Fruit fly (Drosophila melanogaster): ENCODE measurements around the gene Cpr78Cc.
A peak's percentile ranks its signal among the peaks of the same experiment; 100 is the strongest.

The Cpr78Cc gene

dm6 chr3L:21347197-21347831 is 46.9 kb downstream of the Cpr78Cc start (continued):
- no peak for TF ChIP-seq gro (GFP tag; optimal IDR thresholded peaks at IDR 0.05)
- TF ChIP-seq CG12071 (GFP tag; optimal IDR thresholded peaks at IDR 0.05) = peak; percentile 24
- no peak for TF ChIP-seq CG4617 (GFP tag; optimal IDR thresholded peaks at IDR 0.05; ENCODE audit: borderline replicate concordance)
- TF ChIP-seq CG2889 (GFP tag; IDR thresholded peaks at IDR 0.05) = no peak
- TF ChIP-seq CG12659 (GFP tag; optimal IDR thresholded peaks at IDR 0.05) = peak; percentile 19
- peak; percentile 96 for TF ChIP-seq Ets65A (GFP tag)
- TF ChIP-seq NFAT (GFP tag; IDR thresholded peaks at IDR 0.05) = no peak
- peak; percentile 52 for TF ChIP-seq unpg (GFP tag; optimal IDR thresholded peaks at IDR 0.05)
- no peak for TF ChIP-seq NK7.1 (GFP tag; optimal IDR thresholded peaks at IDR 0.05)
- no peak for TF ChIP-seq CG11723 (GFP tag; optimal IDR thresholded peaks at IDR 0.05)
- TF ChIP-seq Chrac-16 (GFP tag; optimal IDR thresholded peaks at IDR 0.05) = peak; percentile 44
- TF ChIP-seq CG6175 (GFP tag; IDR thresholded peaks at IDR 0.05) = no peak
- no peak for TF ChIP-seq Hr78 (GFP tag; optimal IDR thresholded peaks at IDR 0.05)
- TF ChIP-seq Nf-YC (tag; optimal IDR thresholded peaks at IDR 0.05) = no peak
- no peak for TF ChIP-seq CG4282 (GFP tag; optimal IDR thresholded peaks at IDR 0.05)
- TF ChIP-seq CG8089 (GFP tag; optimal IDR thresholded peaks at IDR 0.05) = peak; percentile 42
- TF ChIP-seq CG7786 (GFP tag; optimal IDR thresholded peaks at IDR 0.05) = no peak
- peak; percentile 49 for TF ChIP-seq bcd (GFP tag; optimal IDR thresholded peaks at IDR 0.05)
- peak; percentile 59 for TF ChIP-seq Hmr (GFP tag; optimal IDR thresholded peaks at IDR 0.05)
- TF ChIP-seq slou (GFP tag; optimal IDR thresholded peaks at IDR 0.05) = no peak
- no peak for TF ChIP-seq zen2 (GFP tag; IDR thresholded peaks at IDR 0.05; ENCODE audit: partially characterized antibody)
- TF ChIP-seq lola (GFP tag; optimal IDR thresholded peaks at IDR 0.05) = peak in 1 of 3 experiments; percentile 57
- no peak for TF ChIP-seq sima (GFP tag; optimal IDR thresholded peaks at IDR 0.05)
- TF ChIP-seq Nf-YA (GFP tag; IDR thresholded peaks at IDR 0.05) = 0 out of 2 replicates have a peak, but pooled peaks have one; percentile 17
- TF ChIP-seq CG32532 (GFP tag; IDR thresholded peaks at IDR 0.05) = peak; percentile 55; the same call in 1 of the 2 replicates
- TF ChIP-seq CG4707 (GFP tag; optimal IDR thresholded peaks at IDR 0.05) = no peak
- no peak for TF ChIP-seq CG14050 (GFP tag; IDR thresholded peaks at IDR 0.05)
- TF ChIP-seq CG18764 (GFP tag; optimal IDR thresholded peaks at IDR 0.05) = peak; percentile 23
- TF ChIP-seq CG12744 (GFP tag; optimal IDR thresholded peaks at IDR 0.05) = no peak
- TF ChIP-seq bsh (GFP tag; optimal IDR thresholded peaks at IDR 0.05) = peak; percentile 44 to 45
- no peak for TF ChIP-seq Jarid2 (GFP tag; optimal IDR thresholded peaks at IDR 0.05)
- no peak for TF ChIP-seq sc (optimal IDR thresholded peaks at IDR 0.05)
- TF ChIP-seq sc (GFP tag; optimal IDR thresholded peaks at IDR 0.05) = peak; percentile 69
- TF ChIP-seq cas (GFP tag; IDR thresholded peaks at IDR 0.05) = no peak
- no peak for TF ChIP-seq HLHmδ (GFP tag; optimal IDR thresholded peaks at IDR 0.05)
- 0 out of 3 replicates have a peak, but pooled peaks have one; percentile 46 for TF ChIP-seq CG3726 (GFP tag; IDR thresholded peaks at IDR 0.05)
- TF ChIP-seq Atf6 (GFP tag; IDR thresholded peaks at IDR 0.05) = 0 out of 2 replicates have a peak, but pooled peaks have one; percentile 8
- peak; percentile 29 for TF ChIP-seq Mad (GFP tag; optimal IDR thresholded peaks at IDR 0.05)
- TF ChIP-seq tx (GFP tag; optimal IDR thresholded peaks at IDR 0.05) = no peak
- no peak for TF ChIP-seq dan (GFP tag; IDR thresholded peaks at IDR 0.05)
- TF ChIP-seq CG8290 (GFP tag; optimal IDR thresholded peaks at IDR 0.05) = no peak
- peak in 1 of 2 experiments; percentile 68 for TF ChIP-seq CG8290 (tag; optimal IDR thresholded peaks at IDR 0.05)
- TF ChIP-seq Dfd (GFP tag; optimal IDR thresholded peaks at IDR 0.05) = no peak
- no peak for TF ChIP-seq zf30C (GFP tag; optimal IDR thresholded peaks at IDR 0.05)
- TF ChIP-seq CG43689 (GFP tag; IDR thresholded peaks at IDR 0.05) = 0 out of 2 replicates have a peak, but pooled peaks have one; percentile 12
- TF ChIP-seq CG11696 (GFP tag; IDR thresholded peaks at IDR 0.05) = peak; percentile 92
- no peak for TF ChIP-seq CG4730 (GFP tag; IDR thresholded peaks at IDR 0.05)
- peak; percentile 2 for TF ChIP-seq CG2875 (GFP tag; optimal IDR thresholded peaks at IDR 0.05)
- no peak for TF ChIP-seq unc-4 (GFP tag; IDR thresholded peaks at IDR 0.05; ENCODE audit: partially characterized antibody)
- TF ChIP-seq pita (GFP tag; optimal IDR thresholded peaks at IDR 0.05) = no peak
